Fruit fly (Drosophila melanogaster) S2 (cell line): ENCODE results near the gene Usp12-46.

Source experiments
- CG8478 ChIP-seq: fragments of >200 bp; optimal IDR thresholded peaks from 2 replicates; lab custom pipeline; 2018
- CTCF ChIP-seq, 2 experiments: fragments of >200 bp; optimal IDR thresholded peaks; 2 replicates each; lab custom pipeline; 2018

dm6 chr3R:22803655-22804341 lies 53.1 kb downstream of the Usp12-46 start, which contains the start of gene CG7031:
- TF ChIP-seq CG8478 (lab: Kevin White, UChicago) (no peak), CTCF (optimal IDR thresholded peaks at IDR 0.05; lab: Kevin White, UChicago) (no peak)
